Fruit fly (Drosophila melanogaster): ENCODE measurements around the gene KdelR.

KdelR gene

DNA sequence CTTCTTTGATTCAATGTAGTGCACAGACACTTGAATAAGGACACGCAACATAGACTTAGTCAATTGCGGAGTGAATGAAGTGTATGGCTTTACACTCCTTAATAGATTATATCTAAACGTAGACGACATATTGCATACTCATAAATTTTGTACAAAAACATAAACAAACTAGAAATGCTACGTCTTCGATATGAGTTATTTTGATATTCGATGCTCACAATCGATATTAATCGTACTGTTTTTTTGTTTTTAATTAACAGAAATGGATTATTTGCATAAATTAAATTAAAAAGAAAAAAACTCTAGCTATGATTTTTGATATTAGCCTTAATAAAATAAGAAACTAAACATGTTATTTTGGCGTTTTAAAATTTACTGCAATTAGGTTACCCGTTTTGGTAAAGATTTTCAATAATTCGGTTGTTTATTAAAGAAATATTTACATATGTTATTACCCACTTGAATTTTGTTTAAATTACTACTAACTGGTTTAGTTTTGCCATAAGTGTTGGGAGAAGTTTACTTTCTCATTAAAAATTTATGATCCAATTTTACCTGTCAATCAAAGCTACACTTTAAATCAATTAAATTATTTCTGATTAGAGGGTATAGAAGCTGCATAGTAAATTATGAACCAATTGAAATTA lies 21.6 kb upstream of the KdelR start, which contains the start of the genes CG17768, LSm-4 and Ir31a:
CG17768 (minus strand) TSS at position 196 of the 647 bp plus-strand sequence.
LSm-4 (minus strand) TSS at position 196 of the 647 bp plus-strand sequence.
Ir31a (plus strand) TSS at position 558 of the 647 bp plus-strand sequence.
- TF ChIP-seq CG8478 (optimal IDR thresholded peaks at IDR 0.05): no peak
- TF ChIP-seq CTCF (optimal IDR thresholded peaks at IDR 0.05): no peak

DNA sequence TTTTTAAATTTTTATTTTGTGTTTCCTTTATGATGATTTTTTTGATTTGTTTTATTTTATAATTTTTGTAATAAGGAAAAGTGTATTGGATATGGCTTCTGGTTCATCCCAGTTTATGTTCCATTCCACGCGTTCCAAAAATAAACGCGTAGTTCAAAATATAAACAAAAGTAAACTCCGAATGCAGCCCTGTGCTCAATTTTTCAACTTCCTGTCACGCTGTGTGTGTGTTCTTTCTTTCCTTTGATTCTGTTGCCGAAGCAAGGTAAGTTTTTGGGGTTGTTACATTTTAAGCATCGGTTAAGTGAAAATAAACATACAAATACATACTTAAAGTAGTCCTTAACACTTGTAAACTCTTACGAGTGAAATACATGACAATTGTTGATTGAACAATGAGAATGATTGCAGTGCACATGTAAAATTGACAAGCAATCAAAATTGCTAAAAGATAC lies 18.5 kb upstream of the KdelR start, which contains the start of the genes Ip259 and RpS27A:
Ip259 (plus strand) TSS at position 231 of the 455 bp plus-strand sequence.
RpS27A (plus strand) TSS at position 231 of the 455 bp plus-strand sequence.
- TF ChIP-seq CG8478 (optimal IDR thresholded peaks at IDR 0.05) (no peak), CTCF (optimal IDR thresholded peaks at IDR 0.05) (peak in 1 of 2 experiments; percentile 11)

DNA sequence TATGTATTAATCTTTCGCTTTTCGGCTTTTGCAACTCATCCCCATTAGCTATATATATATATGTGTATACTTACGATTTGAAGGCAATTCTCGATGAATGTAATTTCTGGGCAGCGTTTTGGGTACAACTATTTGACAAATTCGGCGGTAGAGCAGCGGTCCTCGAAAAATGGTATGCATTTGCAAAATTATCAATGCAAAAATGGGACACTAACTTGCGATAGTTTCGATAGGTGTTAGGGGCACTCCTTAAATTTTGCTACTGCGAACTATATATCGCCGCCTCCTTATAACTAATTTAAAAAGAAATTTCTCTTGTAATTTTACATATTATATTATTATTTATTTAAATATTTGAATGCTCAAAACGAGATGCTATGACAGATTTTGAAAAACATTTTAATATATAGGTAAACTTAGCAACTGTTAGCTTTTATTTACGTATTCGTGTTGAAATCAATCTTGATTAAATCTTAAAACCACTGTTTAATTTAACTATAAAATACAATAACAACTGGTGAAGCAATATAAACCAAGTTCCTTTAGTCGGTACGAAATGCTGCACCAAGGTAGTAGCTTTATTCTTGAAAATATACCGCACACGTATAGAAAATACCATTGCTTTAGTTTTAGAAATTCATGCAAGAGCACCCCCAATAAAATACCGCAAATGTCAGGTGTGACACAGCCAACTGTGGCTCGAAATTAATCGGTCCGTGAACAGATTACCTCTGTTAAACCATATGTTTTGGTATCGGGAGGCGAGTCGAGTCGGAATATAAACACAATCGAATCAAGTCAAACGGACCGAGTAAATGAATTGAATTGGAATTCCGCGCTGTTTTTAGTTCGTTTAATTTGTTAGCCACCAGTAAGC lies 13.2 kb upstream of the KdelR start, which contains the start of the genes CG5355 and Klp31E:
CG5355 (minus strand) TSS at position 213 of the 877 bp plus-strand sequence.
Klp31E (plus strand) TSS at position 767 of the 877 bp plus-strand sequence.
- no peak for TF ChIP-seq CG8478 (optimal IDR thresholded peaks at IDR 0.05)
- no peak for TF ChIP-seq CTCF (optimal IDR thresholded peaks at IDR 0.05)

DNA sequence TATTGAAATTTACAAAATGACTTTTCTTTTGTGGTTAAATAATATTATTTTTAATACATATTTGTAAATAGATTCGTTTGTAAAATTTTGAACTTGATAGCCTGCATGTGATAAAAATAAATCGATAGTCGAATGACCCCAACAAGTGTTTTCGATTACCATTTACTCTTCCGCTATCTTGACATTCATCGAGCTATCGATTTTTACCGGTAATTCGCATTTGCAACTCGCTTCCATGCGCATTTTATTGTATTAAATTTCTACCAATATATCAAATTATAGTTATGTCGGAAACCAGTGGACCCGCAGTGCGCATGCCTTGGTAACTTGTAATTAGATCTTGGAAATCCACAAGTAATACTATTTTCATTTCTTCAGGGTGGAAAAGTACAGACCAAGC lies 7.7 kb upstream of the KdelR start, which contains the start of gene RfC3:
RfC3 (plus strand) TSS at position 210 of the 400 bp plus-strand sequence.
- TF ChIP-seq CTCF (optimal IDR thresholded peaks at IDR 0.05): no peak
- TF ChIP-seq CG8478 (optimal IDR thresholded peaks at IDR 0.05): no peak

DNA sequence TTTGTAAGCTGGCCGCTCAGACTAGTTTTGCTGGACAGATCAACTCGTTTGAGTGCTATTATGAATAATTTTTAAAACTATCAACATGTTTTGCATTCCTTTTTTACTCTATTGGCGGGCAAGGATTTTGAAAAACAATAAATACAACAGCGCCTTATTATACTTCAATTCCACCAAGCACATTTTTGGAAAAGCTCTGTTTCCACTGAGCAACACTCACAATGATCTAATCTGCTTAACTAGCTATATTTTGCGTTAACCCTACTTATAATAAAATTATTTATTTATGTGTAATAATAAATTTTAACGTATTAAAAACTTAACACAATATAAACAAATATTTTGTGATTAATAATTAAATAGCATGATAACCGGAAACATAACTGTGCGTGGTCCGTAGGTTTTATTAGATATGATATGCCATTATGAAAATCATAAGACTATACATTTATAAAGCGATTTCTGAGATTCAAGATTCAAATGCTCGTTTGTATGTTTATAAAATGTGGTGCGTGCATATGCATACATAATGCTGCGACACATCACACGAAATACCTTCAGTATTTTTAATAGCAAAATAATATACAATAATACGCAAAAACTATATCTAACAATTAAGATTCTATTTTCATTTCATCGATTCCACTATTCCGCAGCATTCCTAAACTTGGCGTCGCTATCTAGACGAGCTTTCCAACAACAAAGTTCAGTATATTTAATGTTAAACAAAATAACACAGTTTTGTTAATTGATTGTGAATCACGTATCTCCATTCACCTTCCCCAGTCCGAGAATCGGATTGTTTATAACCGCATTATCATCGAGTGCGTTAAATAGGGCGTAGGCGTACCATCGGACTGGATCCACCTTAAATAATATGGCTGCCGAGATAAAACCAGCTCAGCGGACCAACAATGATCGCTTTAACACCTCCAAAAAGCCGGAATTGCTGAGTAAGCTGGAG lies 3.8 kb upstream of the KdelR start, which contains the start of the genes pie and Wdfy2:
pie (minus strand) TSS at position 138 of the 964 bp plus-strand sequence.
Wdfy2 (plus strand) TSS at position 649 of the 964 bp plus-strand sequence.
- TF ChIP-seq CTCF (optimal IDR thresholded peaks at IDR 0.05) (no peak), CG8478 (optimal IDR thresholded peaks at IDR 0.05) (no peak)

DNA sequence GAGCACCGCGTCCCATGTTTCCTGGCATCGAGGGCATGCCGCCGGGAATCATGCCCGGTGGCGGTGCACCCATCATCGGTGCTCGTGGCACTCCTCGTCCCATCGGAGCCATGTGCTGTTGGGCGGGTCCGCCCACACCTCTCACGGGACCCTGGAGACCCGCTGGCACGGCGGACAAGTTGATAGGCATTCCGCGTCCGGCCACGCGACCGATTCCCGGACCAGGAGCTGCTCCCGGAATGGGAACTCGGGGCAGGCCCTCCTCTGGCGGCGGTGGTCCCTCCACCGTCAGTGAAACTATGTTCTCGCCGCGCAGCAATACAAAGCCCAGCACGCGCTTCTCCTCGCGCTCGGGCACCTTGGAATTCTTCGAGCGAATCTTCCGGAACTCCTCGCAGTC lies 1.1 kb upstream of the KdelR start:
- TF ChIP-seq CTCF (optimal IDR thresholded peaks at IDR 0.05) (no peak), CG8478 (optimal IDR thresholded peaks at IDR 0.05) (no peak)

DNA sequence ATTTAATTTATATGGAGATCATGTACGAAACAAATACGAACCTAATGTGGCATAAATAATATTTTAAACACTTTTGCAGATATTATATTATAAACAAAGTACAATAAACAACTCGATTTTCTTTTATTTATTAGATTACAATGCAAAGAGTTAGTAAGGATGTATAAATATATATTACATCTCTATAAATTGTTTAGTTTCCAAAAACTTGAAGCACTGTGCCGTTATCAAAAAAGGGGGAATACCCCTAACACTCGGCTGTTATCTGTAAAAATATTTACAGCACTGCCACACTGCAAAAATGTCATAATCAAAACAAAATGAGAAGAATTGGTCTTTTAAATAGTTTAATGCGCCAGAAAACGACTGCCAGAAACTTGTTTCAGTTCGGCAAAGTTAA lies 1.8 kb downstream of the KdelR start, which contains the start of gene CG5188:
CG5188 (plus strand) TSS at position 302 of the 400 bp plus-strand sequence.
- TF ChIP-seq CTCF (optimal IDR thresholded peaks at IDR 0.05): no peak
- no peak for TF ChIP-seq CG8478 (optimal IDR thresholded peaks at IDR 0.05)

DNA sequence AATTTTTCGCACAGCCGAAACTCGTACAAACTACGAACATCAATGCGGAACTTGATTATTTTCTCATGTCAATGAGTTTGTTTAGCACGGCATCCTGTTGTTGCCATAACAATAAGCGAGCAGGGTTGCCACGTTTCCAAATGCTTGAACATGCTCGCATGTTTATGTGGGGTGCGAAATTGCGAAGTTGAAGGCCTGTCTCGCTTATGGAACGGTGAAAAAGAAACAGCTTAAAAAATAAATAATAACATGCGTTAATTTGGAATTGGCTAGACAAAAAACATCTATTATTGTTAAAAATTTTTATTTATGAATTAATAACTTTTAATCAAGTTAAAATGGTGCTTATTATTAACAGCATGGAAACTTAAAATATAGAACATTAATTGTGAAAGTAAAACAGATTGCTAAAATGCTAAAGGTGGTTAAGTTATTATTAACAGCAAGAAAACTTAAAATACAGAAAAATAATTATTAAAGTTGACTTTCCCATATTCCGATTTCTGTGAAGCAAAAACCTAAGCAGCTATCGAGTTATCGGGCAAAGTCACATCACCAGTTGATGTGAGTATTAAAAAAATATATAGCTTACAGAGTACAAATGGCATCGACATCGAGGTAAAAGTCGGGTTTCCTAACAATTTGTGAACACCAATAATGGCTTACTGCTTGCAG lies 4.3 kb downstream of the KdelR start, which contains the start of the genes Bug22 and TfIIB:
Bug22 (minus strand) TSS at position 117 of the 675 bp plus-strand sequence.
TfIIB (plus strand) TSS at position 537 of the 675 bp plus-strand sequence.
- TF ChIP-seq CG8478 (optimal IDR thresholded peaks at IDR 0.05) (no peak), CTCF (optimal IDR thresholded peaks at IDR 0.05) (no peak)

DNA sequence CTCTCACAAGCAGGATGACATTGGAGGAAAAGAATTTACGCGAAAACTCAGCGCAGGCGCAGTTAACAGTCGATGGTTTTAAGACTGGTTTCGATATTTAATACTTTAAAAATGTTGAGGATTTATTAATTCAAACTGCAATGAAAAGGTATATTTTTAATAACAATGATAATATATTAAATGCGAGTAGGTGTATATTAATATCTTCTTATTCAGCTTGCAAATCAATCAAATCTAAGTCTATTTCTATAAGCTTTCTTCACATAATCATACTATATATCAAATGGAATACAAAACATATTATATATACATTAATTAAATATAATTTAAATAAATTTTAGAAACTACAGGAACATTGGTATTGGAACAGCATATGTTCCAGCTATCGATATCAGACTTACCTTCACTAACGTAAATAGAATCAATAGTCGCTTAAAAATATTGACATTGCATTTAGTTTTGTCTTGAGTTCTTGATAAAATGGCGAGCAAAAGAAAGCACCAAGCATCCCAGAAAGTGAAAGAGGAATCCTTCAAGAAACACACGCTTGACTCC lies 9.0 kb downstream of the KdelR start, which contains the start of the genes TBC1D16 and holn1:
TBC1D16 (minus strand) TSS at position 51 of the 555 bp plus-strand sequence.
holn1 (plus strand) TSS at position 390 of the 555 bp plus-strand sequence.
- TF ChIP-seq CG8478 (optimal IDR thresholded peaks at IDR 0.05): no peak
- no peak for TF ChIP-seq CTCF (optimal IDR thresholded peaks at IDR 0.05)

DNA sequence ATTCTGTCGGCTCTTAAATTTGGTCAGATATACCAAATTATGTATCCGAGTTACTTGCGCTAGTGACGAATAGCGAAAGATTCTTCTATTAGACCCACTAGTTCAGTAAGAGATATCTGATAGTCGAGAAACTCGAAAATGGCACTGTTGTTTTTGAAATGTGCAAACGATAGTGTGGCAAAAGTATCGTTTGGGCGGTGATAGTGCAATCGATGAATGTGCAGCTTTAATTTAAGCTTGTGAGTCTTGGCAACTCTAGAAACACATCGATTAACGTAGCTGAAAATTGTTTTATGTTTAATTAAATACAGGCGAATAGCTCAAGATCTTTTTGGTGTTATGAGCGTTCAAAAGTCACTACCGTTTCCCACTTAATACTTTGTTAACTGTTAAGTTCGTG lies 10.6 kb downstream of the KdelR start, which contains the start of gene STUB1:
STUB1 (plus strand) TSS at position 232 of the 400 bp plus-strand sequence.
- no peak for TF ChIP-seq CG8478 (optimal IDR thresholded peaks at IDR 0.05)
- TF ChIP-seq CTCF (optimal IDR thresholded peaks at IDR 0.05): no peak

DNA sequence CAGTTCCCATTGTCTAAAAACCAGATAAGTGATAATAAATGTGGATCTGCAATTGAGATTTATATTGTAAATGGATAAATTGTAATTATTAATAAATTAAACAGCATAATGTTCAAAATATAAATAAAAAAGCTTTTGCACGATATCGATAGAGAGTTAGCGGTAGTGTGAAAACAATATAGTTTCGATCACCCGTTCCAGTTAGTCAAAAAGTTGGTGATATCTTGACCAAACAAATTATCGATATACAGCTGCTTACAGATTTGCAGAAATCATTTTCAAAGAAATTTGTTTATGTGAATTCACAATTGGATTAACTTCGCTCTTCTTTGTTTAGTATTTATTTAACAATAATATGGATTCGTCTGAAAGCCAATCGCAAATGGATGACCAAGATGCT lies 12.5 kb downstream of the KdelR start, which contains the start of gene Nse4:
Nse4 (plus strand) TSS at position 267 of the 400 bp plus-strand sequence.
- TF ChIP-seq CG8478 (optimal IDR thresholded peaks at IDR 0.05): no peak

DNA sequence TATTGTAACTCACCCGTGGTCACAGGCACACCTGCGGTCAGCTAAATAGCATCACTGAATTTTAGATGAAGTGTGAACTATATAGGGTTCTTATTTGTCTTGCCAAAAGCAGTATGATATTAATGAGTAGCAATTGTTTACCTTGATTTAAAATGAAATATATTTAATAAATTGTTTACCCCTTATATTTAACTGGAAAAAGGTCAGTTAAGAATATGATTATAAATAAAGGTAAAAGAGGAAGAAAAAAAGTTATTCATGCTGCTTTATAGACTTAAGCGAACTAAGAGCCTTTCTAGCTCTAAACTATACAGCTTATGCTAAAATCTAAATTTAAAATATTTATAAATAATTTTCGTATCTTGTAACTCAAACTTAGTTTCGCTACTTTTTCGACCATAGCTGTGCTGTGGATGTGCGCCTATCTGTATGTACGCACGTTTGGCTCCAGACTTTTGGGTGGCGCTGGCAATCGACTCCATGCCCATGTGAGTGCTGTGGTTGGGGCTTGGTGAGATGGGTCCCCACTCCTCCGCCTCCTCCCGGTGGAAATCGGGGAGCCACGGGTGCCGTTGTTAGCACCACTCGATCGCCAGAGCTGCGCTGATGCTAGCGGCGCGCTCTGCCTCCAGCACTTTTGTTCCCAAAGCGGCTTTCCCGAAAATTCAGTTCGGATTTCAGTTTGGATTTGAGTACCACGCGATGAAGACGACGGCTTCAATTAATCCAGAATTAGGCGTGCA lies 15.5 kb downstream of the KdelR start, which contains the start of gene loh:
loh (plus strand) TSS at position 487 of the 743 bp plus-strand sequence.
- TF ChIP-seq CTCF (optimal IDR thresholded peaks at IDR 0.05): no peak
- no peak for TF ChIP-seq CG8478 (optimal IDR thresholded peaks at IDR 0.05)
